Worm (Caenorhabditis elegans) whole organism, L4 larva: Measurements from ENCODE around the gene elo-5.

ENCODE experiments used
- F26F4.8 ChIP-seq: fragments of 200-800 bp; sonication (Bioruptor generic); conservative IDR thresholded peaks from 2 replicates; pipeline ENCODE4 v1.3.6; 2022; ENCODE audit warnings: missing genetic modification characterization, missing compliant biosample characterization
- R02D3.7 ChIP-seq: fragments of 150-350 bp; sonication (generic microtip); optimal IDR thresholded peaks from 3 replicates; lab custom pipeline; 2014; ENCODE audit warnings: missing biosample characterization, missing genetic modification characterization
- Y5F2A.4 ChIP-seq: fragments of 200-800 bp; sonication (Bioruptor generic); optimal IDR thresholded peaks from 2 replicates; lab custom pipeline; 2018; ENCODE audit warnings: mild to moderate bottlenecking, missing genetic modification characterization, missing compliant biosample characterization
- Y75B8A.6 ChIP-seq: fragments of 200-800 bp; sonication (Bioruptor generic); IDR thresholded peaks from 2 replicates; pipeline ENCODE4 v1.3.6; 2022; ENCODE audit warnings: missing genetic modification reagents, missing genetic modification characterization, missing compliant biosample characterization
- aha-1 ChIP-seq: fragments of 150-350 bp; peaks from one replicate; lab custom pipeline; 2014; ENCODE audit warnings: missing biosample characterization, missing genetic modification characterization
- ceh-20 ChIP-seq: fragments of 200-800 bp; sonication (Bioruptor generic); IDR thresholded peaks from 2 replicates; pipeline ENCODE4 v1.3.6; 2022; ENCODE audit warnings: missing genetic modification reagents, missing genetic modification characterization, missing compliant biosample characterization
- ceh-44 ChIP-seq: fragments of 200-800 bp; sonication (Bioruptor generic); IDR thresholded peaks from 2 replicates; pipeline ENCODE4 v1.3.6; 2022; ENCODE audit warnings: missing genetic modification reagents, missing genetic modification characterization, missing compliant biosample characterization
- ceh-82 ChIP-seq: sonication (generic microtip); optimal IDR thresholded peaks from 2 replicates; lab custom pipeline; 2017; ENCODE audit warnings: missing biosample characterization, missing genetic modification characterization
- ces-1 ChIP-seq: fragments of 150-350 bp; sonication (generic microtip); optimal IDR thresholded peaks from 4 replicates; lab custom pipeline; 2014; ENCODE audit warnings: missing biosample characterization, missing genetic modification reagents, missing genetic modification characterization
- ctbp-1 ChIP-seq: fragments of 200-800 bp; sonication (Bioruptor generic); IDR thresholded peaks from 2 replicates; pipeline ENCODE4 v1.3.6; 2022; ENCODE audit warnings: missing genetic modification reagents, missing genetic modification characterization, missing compliant biosample characterization
- daf-19 ChIP-seq: fragments of 200-800 bp; sonication (Bioruptor generic); conservative IDR thresholded peaks from 2 replicates; pipeline ENCODE4 v1.3.6; 2022; ENCODE audit warnings: missing genetic modification characterization, missing compliant biosample characterization
- dmd-6 ChIP-seq: fragments of 200-800 bp; sonication (Bioruptor generic); IDR thresholded peaks from 2 replicates; pipeline ENCODE4 v1.3.6; 2022; ENCODE audit warnings: missing genetic modification reagents, missing genetic modification characterization, missing compliant biosample characterization
- dmd-8 ChIP-seq: fragments of 200-800 bp; sonication (Bioruptor generic); IDR thresholded peaks from 2 replicates; pipeline ENCODE4 v1.3.6; 2022; ENCODE audit warnings: missing genetic modification characterization, missing compliant biosample characterization
- dpl-1 ChIP-seq: fragments of 150-350 bp; optimal IDR thresholded peaks from 2 replicates; lab custom pipeline; 2014; ENCODE audit warnings: missing biosample characterization, missing genetic modification reagents, missing genetic modification characterization
- duxl-1 ChIP-seq: sonication (generic microtip); optimal IDR thresholded peaks from 2 replicates; lab custom pipeline; 2016; ENCODE audit warnings: mild to moderate bottlenecking, missing genetic modification characterization, moderate library complexity, missing compliant biosample characterization; ENCODE audit not compliant: poor library complexity
- dve-1 ChIP-seq: sonication (generic microtip); optimal IDR thresholded peaks from 2 replicates; lab custom pipeline; 2017; ENCODE audit warnings: antibody characterized with exemption, mild to moderate bottlenecking, missing genetic modification characterization, missing compliant biosample characterization; ENCODE audit not compliant: insufficient read depth
- egl-43 ChIP-seq: fragments of 200-800 bp; sonication (Bioruptor generic); IDR thresholded peaks from 2 replicates; pipeline ENCODE4 v1.3.6; 2022; ENCODE audit warnings: missing genetic modification reagents, missing genetic modification characterization, missing compliant biosample characterization
- fos-1 ChIP-seq: fragments of 150-350 bp; optimal IDR thresholded peaks from 2 replicates; lab custom pipeline; 2014; ENCODE audit warnings: missing biosample characterization, missing genetic modification characterization
- hlh-11 ChIP-seq: fragments of 200-800 bp; sonication (Bioruptor generic); optimal IDR thresholded peaks from 2 replicates; lab custom pipeline; 2018; ENCODE audit warnings: mild to moderate bottlenecking, missing genetic modification characterization, missing compliant biosample characterization
- hlh-30 ChIP-seq: sonication (generic microtip); optimal IDR thresholded peaks from 2 replicates; lab custom pipeline; 2017; ENCODE audit warnings: antibody characterized with exemption, mild to moderate bottlenecking, missing genetic modification characterization, missing compliant biosample characterization; ENCODE audit not compliant: insufficient read depth
- lin-13 ChIP-seq: fragments of 150-350 bp; optimal IDR thresholded peaks from 2 replicates; lab custom pipeline; 2014; ENCODE audit warnings: missing biosample characterization, missing genetic modification reagents, missing genetic modification characterization
- madf-5 ChIP-seq, 2 experiments: fragments of 200-800 bp; sonication (Bioruptor generic); IDR thresholded peaks; 2 replicates each; pipeline ENCODE4 v1.3.6; 2022; ENCODE audit warnings: missing compliant biosample characterization in 2 of 2, missing genetic modification characterization in 2 of 2
- madf-9 ChIP-seq: fragments of 200-800 bp; sonication (Bioruptor generic); conservative IDR thresholded peaks from 2 replicates; pipeline ENCODE4 v1.3.6; 2022; ENCODE audit warnings: missing genetic modification reagents, missing genetic modification characterization, missing compliant biosample characterization
- mdl-1 ChIP-seq, 2 experiments: fragments of 150-350 bp in 1 of 2; sonication (generic microtip) in 1 of 2; optimal IDR thresholded peaks; 2 replicates each; lab custom pipeline; 2014 to 2017; ENCODE audit warnings: missing biosample characterization in 2 of 2, missing genetic modification characterization in 2 of 2
- mep-1 ChIP-seq: fragments of 150-350 bp; sonication (generic microtip); optimal IDR thresholded peaks from 3 replicates; lab custom pipeline; 2014; ENCODE audit warnings: missing biosample characterization, missing genetic modification characterization
- mxl-2 ChIP-seq: fragments of 200-800 bp; sonication (Bioruptor generic); conservative IDR thresholded peaks from 2 replicates; pipeline ENCODE4 v1.3.6; 2022; ENCODE audit warnings: missing genetic modification reagents, missing genetic modification characterization, missing compliant biosample characterization
- nhr-10 ChIP-seq: fragments of 150-350 bp; optimal IDR thresholded peaks from 2 replicates; lab custom pipeline; 2014; ENCODE audit warnings: missing biosample characterization, missing genetic modification characterization
- nhr-11 ChIP-seq: fragments of 150-350 bp; optimal IDR thresholded peaks from 2 replicates; lab custom pipeline; 2014; ENCODE audit warnings: missing biosample characterization, missing genetic modification characterization
- nhr-111 ChIP-seq: fragments of 200-800 bp; sonication (Bioruptor generic); optimal IDR thresholded peaks from 2 replicates; lab custom pipeline; 2018; ENCODE audit warnings: mild to moderate bottlenecking, missing genetic modification characterization, missing compliant biosample characterization
- nhr-237 ChIP-seq: sonication (generic microtip); optimal IDR thresholded peaks from 2 replicates; lab custom pipeline; 2017; ENCODE audit warnings: missing biosample characterization, missing genetic modification characterization
- nhr-48 ChIP-seq: sonication (generic microtip); optimal IDR thresholded peaks from 2 replicates; lab custom pipeline; 2016; ENCODE audit warnings: mild to moderate bottlenecking, missing genetic modification characterization, missing compliant biosample characterization
- nhr-6 ChIP-seq: fragments of 150-350 bp; optimal IDR thresholded peaks from 2 replicates; lab custom pipeline; 2014; ENCODE audit warnings: missing biosample characterization, missing genetic modification characterization
- nhr-76 ChIP-seq: fragments of 150-350 bp; optimal IDR thresholded peaks from 2 replicates; lab custom pipeline; 2014; ENCODE audit warnings: missing biosample characterization, missing genetic modification characterization
- pha-4 ChIP-seq, 2 experiments: fragments of 150-350 bp in 1 of 2; fragments of 200-800 bp in 1 of 2; sonication (Bioruptor generic) in 1 of 2; IDR thresholded peaks in 1 of 2; optimal IDR thresholded peaks in 1 of 2; 2 replicates each; pipeline versions ENCODE4 v1.3.6 to Lab custom; 2014 to 2022; ENCODE audit warnings: missing genetic modification characterization in 2 of 2, missing genetic modification reagents in 2 of 2, missing biosample characterization in 1 of 2, missing compliant biosample characterization in 1 of 2
- rbr-2 ChIP-seq: sonication (generic microtip); optimal IDR thresholded peaks from 2 replicates; lab custom pipeline; 2016; ENCODE audit warnings: missing genotype, missing genetic modification characterization, missing compliant biosample characterization
- set-16 ChIP-seq: fragments of 200-800 bp; sonication (Bioruptor generic); IDR thresholded peaks from 2 replicates; pipeline ENCODE4 v1.3.6; 2022; ENCODE audit warnings: missing genetic modification reagents, missing genetic modification characterization, missing compliant biosample characterization
- skn-1 ChIP-seq: fragments of 150-350 bp; optimal IDR thresholded peaks from 2 replicates; lab custom pipeline; 2014; ENCODE audit warnings: missing biosample characterization, missing genetic modification characterization
- snpc-1.2 ChIP-seq: fragments of 200-800 bp; sonication (Bioruptor generic); IDR thresholded peaks from 2 replicates; pipeline ENCODE4 v1.3.6; 2022; ENCODE audit warnings: missing genetic modification reagents, missing genetic modification characterization, missing compliant biosample characterization
- snpc-4 ChIP-seq: fragments of 150-350 bp; optimal IDR thresholded peaks from 2 replicates; lab custom pipeline; 2014; ENCODE audit warnings: missing biosample characterization, missing genetic modification characterization
- spr-1 ChIP-seq: sonication (generic microtip); optimal IDR thresholded peaks from 2 replicates; lab custom pipeline; 2016; ENCODE audit warnings: mild to moderate bottlenecking, missing genetic modification characterization, missing compliant biosample characterization
- spr-3 ChIP-seq: fragments of 200-800 bp; sonication (Bioruptor generic); optimal IDR thresholded peaks from 2 replicates; lab custom pipeline; 2018; ENCODE audit warnings: mild to moderate bottlenecking, missing genetic modification characterization, missing compliant biosample characterization
- tra-1 ChIP-seq: fragments of 200-800 bp; sonication (Bioruptor generic); IDR thresholded peaks from 2 replicates; pipeline ENCODE4 v1.3.6; 2022; ENCODE audit warnings: missing genetic modification reagents, missing genetic modification characterization, missing compliant biosample characterization
- unc-130 ChIP-seq: sonication (generic microtip); optimal IDR thresholded peaks from 2 replicates; lab custom pipeline; 2016; ENCODE audit warnings: missing genetic modification reagents, missing genetic modification characterization, missing compliant biosample characterization
- unc-39 ChIP-seq: sonication (generic microtip); optimal IDR thresholded peaks from 2 replicates; lab custom pipeline; 2017; ENCODE audit warnings: missing biosample characterization, missing genetic modification characterization
- unc-62 ChIP-seq, 3 experiments: fragments of 150-350 bp in 1 of 3; sonication (generic microtip); optimal IDR thresholded peaks in 2 of 3; peaks in 1 of 3; 1 replicate in 1 of 3; 2 replicates in 2 of 3; lab custom pipeline; 2014 to 2017; ENCODE audit warnings: missing biosample characterization in 3 of 3, missing genetic modification characterization in 3 of 3, missing genetic modification reagents in 3 of 3, missing genotype in 1 of 3
- zfp-3 ChIP-seq: fragments of 200-800 bp; sonication (Bioruptor generic); conservative IDR thresholded peaks from 2 replicates; pipeline ENCODE4 v1.3.6; 2022; ENCODE audit warnings: missing genetic modification reagents, missing genetic modification characterization, missing compliant biosample characterization
- zip-2 ChIP-seq: fragments of 150-350 bp; optimal IDR thresholded peaks from 2 replicates; lab custom pipeline; 2014; ENCODE audit warnings: missing biosample characterization, missing genetic modification characterization

elo-5 gene

ce11 chrIV:5364135-5364609, 12.7 kb downstream of the elo-5 start, which contains the start of the genes hda-6 and F41H10.4 (continued):
- TF ChIP-seq ceh-20 (GFP tag; lab: Robert Waterston, UW) (no peak), tra-1 (GFP tag; lab: Robert Waterston, UW) (no peak), Y5F2A.4 (GFP tag; lab: Kevin White, UChicago) (no peak), Y75B8A.6 (GFP tag; lab: Robert Waterston, UW) (no peak), R02D3.7 (tag; lab: Kevin White, UChicago) (no peak), dve-1 (peak; percentile 69), snpc-1.2 (peak; percentile 67; the same call in 1 of the 2 replicates), mxl-2 (no peak), hlh-11 (peak; percentile 72), nhr-76 (tag; lab: Kevin White, UChicago) (no peak), zfp-3 (no peak), unc-62 (GFP tag; optimal IDR thresholded peaks at IDR 0.05 in 1 of 2; lab: Kevin White, UChicago) (peak in 1 of 2 experiments; percentile 81), unc-62 (tag; optimal IDR thresholded peaks at IDR 0.05; lab: Kevin White, UChicago) (no peak), F26F4.8 (GFP tag; lab: Robert Waterston, UW) (no peak), set-16 (GFP tag; lab: Robert Waterston, UW) (no peak), skn-1 (no peak), lin-13 (peak; percentile 14), nhr-6 (tag; lab: Kevin White, UChicago) (peak; percentile 66), dmd-8 (GFP tag; lab: Robert Waterston, UW) (no peak), snpc-4 (tag; lab: Kevin White, UChicago) (no peak), pha-4 (GFP tag; IDR thresholded peaks at IDR 0.05; lab: Robert Waterston, UW) (no peak), pha-4 (tag; optimal IDR thresholded peaks at IDR 0.05; lab: Kevin White, UChicago) (peak; percentile 81), nhr-111 (GFP tag; lab: Kevin White, UChicago) (no peak), spr-3 (no peak), ceh-82 (tag; lab: Kevin White, UChicago) (no peak), nhr-237 (tag; lab: Kevin White, UChicago) (no peak), madf-9 (GFP tag; lab: Robert Waterston, UW) (0 out of 2 replicates have a peak, but pooled peaks have one; percentile 38), mdl-1 (tag; optimal IDR thresholded peaks at IDR 0.05; lab: Kevin White, UChicago) (peak in 1 of 2 experiments; percentile 36), nhr-48 (tag; lab: Kevin White, UChicago) (no peak), nhr-10 (tag; lab: Kevin White, UChicago) (no peak), unc-39 (tag; lab: Kevin White, UChicago) (no peak), zip-2 (no peak), dpl-1 (peak; percentile 89), rbr-2 (peak; percentile 34), aha-1 (tag; lab: Kevin White, UChicago) (peak; percentile 22), madf-5 (GFP tag; IDR thresholded peaks at IDR 0.05; lab: Robert Waterston, UW) (no peak), unc-130 (GFP tag; lab: Kevin White, UChicago) (peak; percentile 85), daf-19 (GFP tag; lab: Robert Waterston, UW) (no peak), nhr-11 (tag; lab: Kevin White, UChicago) (no peak), egl-43 (GFP tag; lab: Robert Waterston, UW) (no peak), hlh-30 (tag; lab: Kevin White, UChicago) (peak; percentile 96), ctbp-1 (no peak), spr-1 (tag; lab: Kevin White, UChicago) (peak; percentile 18), duxl-1 (tag; lab: Kevin White, UChicago) (peak; percentile 49), fos-1 (no peak), mep-1 (tag; lab: Kevin White, UChicago) (peak; percentile 77), ces-1 (GFP tag; lab: Kevin White, UChicago) (no peak), ceh-44 (GFP tag; lab: Robert Waterston, UW) (no peak), dmd-6 (peak; percentile 35)
